Worm (Caenorhabditis elegans): Measurements from ENCODE around the gene K03B4.4.

Gene K03B4.4

ce11 chrV:4710464-4710863, 28.7 kb downstream of the K03B4.4 start, which contains the start of gene oac-24:
Gene oac-24 (plus strand): TSS chrV:4710764.
- TF ChIP-seq tbx-11 (GFP tag; IDR thresholded peaks at IDR 0.05), result no peak
- no peak for TF ChIP-seq tra-4 (tag; optimal IDR thresholded peaks at IDR 0.05)
- TF ChIP-seq sea-1 (GFP tag; conservative IDR thresholded peaks at IDR 0.05), result no peak
- no peak for TF ChIP-seq flt-1 (GFP tag; IDR thresholded peaks at IDR 0.05)
- TF ChIP-seq ceh-13 (GFP tag; optimal IDR thresholded peaks at IDR 0.05), result no peak
- TF ChIP-seq ama-1 (optimal IDR thresholded peaks at IDR 0.05), result no peak
- no peak for TF ChIP-seq ceh-36 (tag; optimal IDR thresholded peaks at IDR 0.05)
- no peak for TF ChIP-seq hnd-1 (tag; optimal IDR thresholded peaks at IDR 0.05)
- TF ChIP-seq aly-1 (tag; optimal IDR thresholded peaks at IDR 0.05), result no peak
- TF ChIP-seq tbx-37 (GFP tag; conservative IDR thresholded peaks at IDR 0.05), result no peak
- no peak for TF ChIP-seq scrt-1 (GFP tag; IDR thresholded peaks at IDR 0.05)
- no peak for TF ChIP-seq B0310.2 (tag; optimal IDR thresholded peaks at IDR 0.05)
- no peak for TF ChIP-seq pes-1 (GFP tag; IDR thresholded peaks at IDR 0.05)
- no peak for TF ChIP-seq F13C5.2 (tag; optimal IDR thresholded peaks at IDR 0.05)

- TF ChIP-seq ets-7 (tag; optimal IDR thresholded peaks at IDR 0.05) (no peak), sea-1 (GFP tag; conservative IDR thresholded peaks at IDR 0.05) (no peak), F13C5.2 (tag; optimal IDR thresholded peaks at IDR 0.05) (no peak), hnd-1 (tag; optimal IDR thresholded peaks at IDR 0.05) (no peak)
Measured at ce11 chrV:4719965-4720364, 38.2 kb downstream of the K03B4.4 start, which contains the start of gene prx-6. Gene prx-6 (minus strand): TSS chrV:4720093.

ce11 chrV:4720884-4721464, 39.2 kb downstream of the K03B4.4 start:
- TF ChIP-seq hmg-4 (GFP tag; optimal IDR thresholded peaks at IDR 0.05), result no peak
- TF ChIP-seq ceh-36 (tag; optimal IDR thresholded peaks at IDR 0.05), result no peak
- no peak for TF ChIP-seq tbx-11 (GFP tag; IDR thresholded peaks at IDR 0.05)
- TF ChIP-seq aly-1 (tag; optimal IDR thresholded peaks at IDR 0.05), result no peak
- no peak for TF ChIP-seq tbx-37 (GFP tag; conservative IDR thresholded peaks at IDR 0.05)
- no peak for TF ChIP-seq B0310.2 (tag; optimal IDR thresholded peaks at IDR 0.05)
- no peak for TF ChIP-seq ceh-13 (GFP tag; optimal IDR thresholded peaks at IDR 0.05)
- TF ChIP-seq sea-1 (GFP tag; conservative IDR thresholded peaks at IDR 0.05), result no peak
- no peak for TF ChIP-seq pes-1 (GFP tag; IDR thresholded peaks at IDR 0.05)
- TF ChIP-seq scrt-1 (GFP tag; IDR thresholded peaks at IDR 0.05), result no peak
- TF ChIP-seq flt-1 (GFP tag; IDR thresholded peaks at IDR 0.05), result no peak
- TF ChIP-seq hmbx-1 (tag; optimal IDR thresholded peaks at IDR 0.05), result no peak
- no peak for TF ChIP-seq hnd-1 (tag; optimal IDR thresholded peaks at IDR 0.05)

ce11 chrV:4722314-4722713, 40.5 kb downstream of the K03B4.4 start, which contains the start of gene F39G3.5:
Gene F39G3.5 (plus strand): TSS chrV:4722614.
- no peak for TF ChIP-seq ama-1 (optimal IDR thresholded peaks at IDR 0.05)
- TF ChIP-seq hmg-4 (GFP tag; optimal IDR thresholded peaks at IDR 0.05), result no peak
- no peak for TF ChIP-seq hmbx-1 (tag; optimal IDR thresholded peaks at IDR 0.05)
- TF ChIP-seq hnd-1 (tag; optimal IDR thresholded peaks at IDR 0.05), result no peak
- no peak for TF ChIP-seq ceh-13 (GFP tag; optimal IDR thresholded peaks at IDR 0.05)
- TF ChIP-seq scrt-1 (GFP tag; IDR thresholded peaks at IDR 0.05), result no peak

ce11 chrV:4724453-4724852, 42.7 kb downstream of the K03B4.4 start, which contains the start of gene F39G3.4:
Gene F39G3.4 (plus strand): TSS chrV:4724753.
- TF ChIP-seq flt-1 (GFP tag; IDR thresholded peaks at IDR 0.05), result no peak
- TF ChIP-seq tbx-11 (GFP tag; IDR thresholded peaks at IDR 0.05), result no peak
- no peak for TF ChIP-seq ceh-13 (GFP tag; optimal IDR thresholded peaks at IDR 0.05)

ce11 chrV:4730075-4730474, 48.3 kb downstream of the K03B4.4 start, which contains the start of gene tig-2:
Gene tig-2 (minus strand): TSS chrV:4730161.
- TF ChIP-seq ceh-36 (tag; optimal IDR thresholded peaks at IDR 0.05) (no peak), B0310.2 (tag; optimal IDR thresholded peaks at IDR 0.05) (no peak), hnd-1 (tag; optimal IDR thresholded peaks at IDR 0.05) (no peak), hmbx-1 (tag; optimal IDR thresholded peaks at IDR 0.05) (no peak), hmg-4 (GFP tag; optimal IDR thresholded peaks at IDR 0.05) (no peak), sea-1 (GFP tag; conservative IDR thresholded peaks at IDR 0.05) (no peak), flt-1 (GFP tag; IDR thresholded peaks at IDR 0.05) (no peak), aly-1 (tag; optimal IDR thresholded peaks at IDR 0.05) (no peak), scrt-1 (GFP tag; IDR thresholded peaks at IDR 0.05) (no peak), tbx-37 (GFP tag; conservative IDR thresholded peaks at IDR 0.05) (no peak), ama-1 (optimal IDR thresholded peaks at IDR 0.05) (no peak), ceh-13 (GFP tag; optimal IDR thresholded peaks at IDR 0.05) (no peak), F13C5.2 (tag; optimal IDR thresholded peaks at IDR 0.05) (no peak), tra-4 (tag; optimal IDR thresholded peaks at IDR 0.05) (no peak), tbx-11 (GFP tag; IDR thresholded peaks at IDR 0.05) (no peak), ets-7 (tag; optimal IDR thresholded peaks at IDR 0.05) (no peak), pes-1 (GFP tag; IDR thresholded peaks at IDR 0.05) (no peak)

- peak; percentile 94 for TF ChIP-seq F13C5.2 (tag; optimal IDR thresholded peaks at IDR 0.05)
- TF ChIP-seq aly-1 (tag; optimal IDR thresholded peaks at IDR 0.05), result peak; percentile 65
- peak; percentile 82 for TF ChIP-seq tbx-37 (GFP tag; conservative IDR thresholded peaks at IDR 0.05)
- TF ChIP-seq tra-4 (tag; optimal IDR thresholded peaks at IDR 0.05), result peak; percentile 15
- no peak for TF ChIP-seq ama-1 (optimal IDR thresholded peaks at IDR 0.05)
- TF ChIP-seq scrt-1 (GFP tag; IDR thresholded peaks at IDR 0.05), result peak; percentile 85
- TF ChIP-seq B0310.2 (tag; optimal IDR thresholded peaks at IDR 0.05), result peak; percentile 65
- TF ChIP-seq pes-1 (GFP tag; IDR thresholded peaks at IDR 0.05), result peak; percentile 90
- TF ChIP-seq flt-1 (GFP tag; IDR thresholded peaks at IDR 0.05), result peak; percentile 74
- peak; percentile 85 for TF ChIP-seq hmg-4 (GFP tag; optimal IDR thresholded peaks at IDR 0.05)
- peak; percentile 81 for TF ChIP-seq ceh-36 (tag; optimal IDR thresholded peaks at IDR 0.05)
- TF ChIP-seq ceh-13 (GFP tag; optimal IDR thresholded peaks at IDR 0.05), result peak; percentile 83
- TF ChIP-seq hmbx-1 (tag; optimal IDR thresholded peaks at IDR 0.05), result peak; percentile 63
- TF ChIP-seq hnd-1 (tag; optimal IDR thresholded peaks at IDR 0.05), result peak; percentile 75
- TF ChIP-seq ets-7 (tag; optimal IDR thresholded peaks at IDR 0.05), result peak; percentile 61
- peak; percentile 74; the same call in 1 of the 2 replicates for TF ChIP-seq sea-1 (GFP tag; conservative IDR thresholded peaks at IDR 0.05)
- peak; percentile 87 for TF ChIP-seq tbx-11 (GFP tag; IDR thresholded peaks at IDR 0.05)
Measured at ce11 chrV:4731154-4731961, 49.6 kb downstream of the K03B4.4 start, which contains the start of gene F39G3.3. Gene F39G3.3 (plus strand): TSS chrV:4731911.

Data from whole organism, early embryonic.